Worm (Caenorhabditis elegans) whole organism, L4 larva: ENCODE data around the gene fbxa-78.

ENCODE experiments used
- aly-2 ChIP-seq: sonication (generic microtip); optimal IDR thresholded peaks from 2 replicates; lab custom pipeline; 2018; ENCODE audit warnings: missing biosample characterization, missing genetic modification characterization
- ceh-62 ChIP-seq: sonication (generic microtip); optimal IDR thresholded peaks from 2 replicates; lab custom pipeline; 2017; ENCODE audit warnings: missing biosample characterization, missing genetic modification characterization
- lin-15B ChIP-seq: fragments of 150-350 bp; sonication (generic microtip); optimal IDR thresholded peaks from 3 replicates; lab custom pipeline; 2014; ENCODE audit warnings: missing biosample characterization, missing genetic modification characterization

- TF ChIP-seq ceh-62 (tag; lab: Kevin White, UChicago) (no peak), lin-15B (tag; lab: Kevin White, UChicago) (no peak), aly-2 (tag; lab: Kevin White, UChicago) (no peak)
Observed at ce11 chrIII:1214680-1215079, 43.6 kb downstream of the fbxa-78 start, which contains the start of gene Y119D3B.21.
